Fruit fly (Drosophila melanogaster): ENCODE results near the gene CG14285.

dm6 chr3R:19059285-19059684 is 34.4 kb downstream of the CG14285 start:
- TF ChIP-seq Pif1A (GFP tag; optimal IDR thresholded peaks at IDR 0.05) (no peak), Snoo (tag; optimal IDR thresholded peaks at IDR 0.05) (no peak), Ets98B (GFP tag; IDR thresholded peaks at IDR 0.05) (no peak), CG12605 (GFP tag; IDR thresholded peaks at IDR 0.05) (no peak; the same call in 1 of the 2 replicates), rn (GFP tag; IDR thresholded peaks at IDR 0.05) (no peak)

Data from whole organism, pupa.